Worm (Caenorhabditis elegans) whole organism, L4 larva: ENCODE results near the gene cah-1.

ENCODE experiments used
- F26F4.8 ChIP-seq: fragments of 200-800 bp; sonication (Bioruptor generic); conservative IDR thresholded peaks from 2 replicates; pipeline ENCODE4 v1.3.6; 2022; ENCODE audit warnings: missing genetic modification characterization, missing compliant biosample characterization
- F37D6.2 ChIP-seq: sonication (generic microtip); optimal IDR thresholded peaks from 2 replicates; lab custom pipeline; 2016; ENCODE audit warnings: mild to moderate bottlenecking, missing genetic modification characterization, missing compliant biosample characterization
- ZK337.2 ChIP-seq: fragments of 200-800 bp; sonication (Bioruptor generic); IDR thresholded peaks from 2 replicates; pipeline ENCODE4 v1.3.6; 2022; ENCODE audit warnings: missing genetic modification reagents, missing genetic modification characterization, missing compliant biosample characterization
- aha-1 ChIP-seq: fragments of 150-350 bp; peaks from one replicate; lab custom pipeline; 2014; ENCODE audit warnings: missing biosample characterization, missing genetic modification characterization
- aly-2 ChIP-seq: sonication (generic microtip); optimal IDR thresholded peaks from 2 replicates; lab custom pipeline; 2018; ENCODE audit warnings: missing biosample characterization, missing genetic modification characterization
- attf-4 ChIP-seq: sonication (generic microtip); optimal IDR thresholded peaks from 3 replicates; lab custom pipeline; 2017; ENCODE audit warnings: missing biosample characterization, missing genetic modification characterization
- ces-1 ChIP-seq: fragments of 150-350 bp; sonication (generic microtip); optimal IDR thresholded peaks from 4 replicates; lab custom pipeline; 2014; ENCODE audit warnings: missing biosample characterization, missing genetic modification reagents, missing genetic modification characterization
- cey-2 ChIP-seq: sonication (generic microtip); optimal IDR thresholded peaks from 3 replicates; lab custom pipeline; 2017; ENCODE audit warnings: missing genetic modification characterization, mild to moderate bottlenecking, missing compliant biosample characterization, antibody characterized with exemption, borderline replicate concordance; ENCODE audit not compliant: insufficient read depth
- daf-16 ChIP-seq, 3 experiments: sonication (generic microtip); optimal IDR thresholded peaks; 2 replicates each; lab custom pipeline; 2016 to 2017; ENCODE audit warnings: missing genetic modification characterization in 3 of 3, missing genetic modification reagents in 3 of 3, mild to moderate bottlenecking in 2 of 3, missing compliant biosample characterization in 2 of 3, missing biosample characterization in 1 of 3, moderate library complexity in 1 of 3
- dmd-8 ChIP-seq: fragments of 200-800 bp; sonication (Bioruptor generic); IDR thresholded peaks from 2 replicates; pipeline ENCODE4 v1.3.6; 2022; ENCODE audit warnings: missing genetic modification characterization, missing compliant biosample characterization
- dpl-1 ChIP-seq: fragments of 150-350 bp; optimal IDR thresholded peaks from 2 replicates; lab custom pipeline; 2014; ENCODE audit warnings: missing biosample characterization, missing genetic modification reagents, missing genetic modification characterization
- egl-27 ChIP-seq: sonication (generic microtip); optimal IDR thresholded peaks from 3 replicates; lab custom pipeline; 2017; ENCODE audit warnings: missing biosample characterization, missing genetic modification reagents, missing genetic modification characterization
- fos-1 ChIP-seq: fragments of 150-350 bp; optimal IDR thresholded peaks from 2 replicates; lab custom pipeline; 2014; ENCODE audit warnings: missing biosample characterization, missing genetic modification characterization
- gei-8 ChIP-seq: fragments of 200-800 bp; sonication (Bioruptor generic); optimal IDR thresholded peaks from 2 replicates; lab custom pipeline; 2018; ENCODE audit warnings: mild to moderate bottlenecking, missing genetic modification characterization, missing compliant biosample characterization
- hif-1 ChIP-seq, 2 experiments: sonication (generic microtip); optimal IDR thresholded peaks; 2 replicates each; lab custom pipeline; 2016 to 2017; ENCODE audit warnings: missing compliant biosample characterization in 2 of 2, missing genetic modification characterization in 2 of 2, missing genetic modification reagents in 2 of 2, missing genotype in 2 of 2, mild to moderate bottlenecking in 1 of 2
- hlh-11 ChIP-seq: fragments of 200-800 bp; sonication (Bioruptor generic); optimal IDR thresholded peaks from 2 replicates; lab custom pipeline; 2018; ENCODE audit warnings: mild to moderate bottlenecking, missing genetic modification characterization, missing compliant biosample characterization
- lin-38 ChIP-seq: fragments of 200-800 bp; sonication (Bioruptor generic); IDR thresholded peaks from 2 replicates; pipeline ENCODE4 v1.3.6; 2022; ENCODE audit warnings: missing genetic modification reagents, missing genetic modification characterization, missing compliant biosample characterization
- lir-3 ChIP-seq: sonication (generic microtip); optimal IDR thresholded peaks from 2 replicates; lab custom pipeline; 2016; ENCODE audit warnings: mild to moderate bottlenecking, missing genetic modification characterization, missing compliant biosample characterization
- lsy-2 ChIP-seq, 2 experiments: fragments of 150-350 bp in 1 of 2; sonication (generic microtip) in 1 of 2; optimal IDR thresholded peaks; 2 replicates each; lab custom pipeline; 2014 to 2017; ENCODE audit warnings: missing biosample characterization in 2 of 2, missing genetic modification characterization in 2 of 2
- mdl-1 ChIP-seq, 2 experiments: fragments of 150-350 bp in 1 of 2; sonication (generic microtip) in 1 of 2; optimal IDR thresholded peaks; 2 replicates each; lab custom pipeline; 2014 to 2017; ENCODE audit warnings: missing biosample characterization in 2 of 2, missing genetic modification characterization in 2 of 2
- mdt-29 ChIP-seq: fragments of 200-800 bp; sonication (Bioruptor generic); IDR thresholded peaks from 2 replicates; pipeline ENCODE4 v1.3.6; 2022; ENCODE audit warnings: missing genetic modification reagents, missing genetic modification characterization, missing compliant biosample characterization
- mep-1 ChIP-seq: fragments of 150-350 bp; sonication (generic microtip); optimal IDR thresholded peaks from 3 replicates; lab custom pipeline; 2014; ENCODE audit warnings: missing biosample characterization, missing genetic modification characterization
- mes-2 ChIP-seq: sonication (generic microtip); optimal IDR thresholded peaks from 2 replicates; lab custom pipeline; 2016; ENCODE audit warnings: missing genotype, mild to moderate bottlenecking, missing genetic modification characterization, missing compliant biosample characterization; ENCODE audit not compliant: poor library complexity, severe bottlenecking
- nhr-111 ChIP-seq: fragments of 200-800 bp; sonication (Bioruptor generic); optimal IDR thresholded peaks from 2 replicates; lab custom pipeline; 2018; ENCODE audit warnings: mild to moderate bottlenecking, missing genetic modification characterization, missing compliant biosample characterization
- nhr-28 ChIP-seq: fragments of 150-350 bp; optimal IDR thresholded peaks from 2 replicates; lab custom pipeline; 2014; ENCODE audit warnings: missing biosample characterization, missing genetic modification characterization
- nhr-41 ChIP-seq: fragments of 200-800 bp; sonication (Bioruptor generic); IDR thresholded peaks from 2 replicates; pipeline ENCODE4 v1.3.6; 2022; ENCODE audit warnings: missing genetic modification reagents, missing genetic modification characterization, missing compliant biosample characterization
- nhr-77 ChIP-seq: fragments of 150-350 bp; optimal IDR thresholded peaks from 2 replicates; lab custom pipeline; 2014; ENCODE audit warnings: missing biosample characterization, missing genetic modification characterization
- set-16 ChIP-seq: fragments of 200-800 bp; sonication (Bioruptor generic); IDR thresholded peaks from 2 replicates; pipeline ENCODE4 v1.3.6; 2022; ENCODE audit warnings: missing genetic modification reagents, missing genetic modification characterization, missing compliant biosample characterization
- spr-3 ChIP-seq: fragments of 200-800 bp; sonication (Bioruptor generic); optimal IDR thresholded peaks from 2 replicates; lab custom pipeline; 2018; ENCODE audit warnings: mild to moderate bottlenecking, missing genetic modification characterization, missing compliant biosample characterization
- tra-1 ChIP-seq: fragments of 200-800 bp; sonication (Bioruptor generic); IDR thresholded peaks from 2 replicates; pipeline ENCODE4 v1.3.6; 2022; ENCODE audit warnings: missing genetic modification reagents, missing genetic modification characterization, missing compliant biosample characterization
- unc-130 ChIP-seq: sonication (generic microtip); optimal IDR thresholded peaks from 2 replicates; lab custom pipeline; 2016; ENCODE audit warnings: missing genetic modification reagents, missing genetic modification characterization, missing compliant biosample characterization
- unc-62 ChIP-seq, 3 experiments: fragments of 150-350 bp in 1 of 3; sonication (generic microtip); optimal IDR thresholded peaks in 2 of 3; peaks in 1 of 3; 1 replicate in 1 of 3; 2 replicates in 2 of 3; lab custom pipeline; 2014 to 2017; ENCODE audit warnings: missing biosample characterization in 3 of 3, missing genetic modification characterization in 3 of 3, missing genetic modification reagents in 3 of 3, missing genotype in 1 of 3
- vab-7 ChIP-seq: fragments of 200-800 bp; sonication (Bioruptor generic); IDR thresholded peaks from 2 replicates; pipeline ENCODE4 v1.3.6; 2022; ENCODE audit warnings: missing genetic modification reagents, missing genetic modification characterization, missing compliant biosample characterization
- zfp-2 ChIP-seq: sonication (generic microtip); optimal IDR thresholded peaks from 2 replicates; lab custom pipeline; 2016; ENCODE audit warnings: mild to moderate bottlenecking, missing genetic modification characterization, missing compliant biosample characterization
- zfp-3 ChIP-seq: fragments of 200-800 bp; sonication (Bioruptor generic); conservative IDR thresholded peaks from 2 replicates; pipeline ENCODE4 v1.3.6; 2022; ENCODE audit warnings: missing genetic modification reagents, missing genetic modification characterization, missing compliant biosample characterization

Gene cah-1

DNA sequence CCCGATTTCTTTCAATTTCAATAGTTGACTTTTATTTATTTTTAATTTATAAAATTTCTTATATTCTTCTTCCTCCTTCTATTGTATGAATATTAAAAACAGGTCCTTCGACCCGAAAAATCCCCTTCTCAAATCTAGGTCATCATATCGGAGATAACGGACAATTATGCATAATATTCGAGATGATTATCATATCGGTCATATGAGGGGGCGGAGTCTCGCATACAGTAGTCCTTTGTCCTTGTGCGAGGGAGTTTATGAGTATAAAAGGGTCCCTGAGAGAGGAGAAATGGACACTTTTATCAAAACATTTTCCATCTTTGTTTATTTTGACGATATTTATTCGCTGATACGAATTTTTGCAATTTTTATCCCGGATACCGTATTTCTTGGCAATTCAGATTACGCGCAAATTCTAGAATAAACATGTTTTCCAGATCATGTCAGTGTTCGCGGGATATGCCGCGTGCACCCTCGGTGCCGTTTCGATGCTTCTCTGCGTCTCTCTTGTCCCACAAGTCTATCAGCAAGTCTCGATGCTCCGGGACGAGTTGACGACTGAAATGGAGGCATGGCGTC lies 21.6 kb upstream of the cah-1 start, which contains the start of gene dpy-17:
dpy-17 (plus strand) TSS at position 438 of the 579 bp plus-strand sequence.
- TF ChIP-seq mdt-29 (GFP tag; lab: Robert Waterston, UW): no peak
- no peak for TF ChIP-seq attf-4 (tag; lab: Kevin White, UChicago)
- TF ChIP-seq tra-1 (GFP tag; lab: Robert Waterston, UW): no peak
- no peak for TF ChIP-seq daf-16 (GFP tag; optimal IDR thresholded peaks at IDR 0.05; lab: Kevin White, UChicago)
- no peak for TF ChIP-seq daf-16 (tag; optimal IDR thresholded peaks at IDR 0.05; lab: Kevin White, UChicago)
- no peak for TF ChIP-seq aly-2
- no peak for TF ChIP-seq nhr-28 (tag; lab: Kevin White, UChicago)
- TF ChIP-seq cey-2 (tag; lab: Kevin White, UChicago): no peak
- TF ChIP-seq nhr-41 (GFP tag; lab: Robert Waterston, UW): no peak
- TF ChIP-seq mes-2 (tag; lab: Kevin White, UChicago): no peak
- TF ChIP-seq zfp-3: no peak
- TF ChIP-seq vab-7 (GFP tag; lab: Robert Waterston, UW): no peak
- TF ChIP-seq egl-27: no peak
- no peak for TF ChIP-seq fos-1 (tag; lab: Kevin White, UChicago)
- TF ChIP-seq mdl-1 (tag; optimal IDR thresholded peaks at IDR 0.05; lab: Kevin White, UChicago): no peak
- TF ChIP-seq nhr-111 (GFP tag; lab: Kevin White, UChicago): no peak
- no peak for TF ChIP-seq ces-1 (GFP tag; lab: Kevin White, UChicago)
- no peak for TF ChIP-seq ZK337.2 (GFP tag; lab: Robert Waterston, UW)
- TF ChIP-seq spr-3 (GFP tag; lab: Kevin White, UChicago): no peak
- no peak for TF ChIP-seq F37D6.2

DNA sequence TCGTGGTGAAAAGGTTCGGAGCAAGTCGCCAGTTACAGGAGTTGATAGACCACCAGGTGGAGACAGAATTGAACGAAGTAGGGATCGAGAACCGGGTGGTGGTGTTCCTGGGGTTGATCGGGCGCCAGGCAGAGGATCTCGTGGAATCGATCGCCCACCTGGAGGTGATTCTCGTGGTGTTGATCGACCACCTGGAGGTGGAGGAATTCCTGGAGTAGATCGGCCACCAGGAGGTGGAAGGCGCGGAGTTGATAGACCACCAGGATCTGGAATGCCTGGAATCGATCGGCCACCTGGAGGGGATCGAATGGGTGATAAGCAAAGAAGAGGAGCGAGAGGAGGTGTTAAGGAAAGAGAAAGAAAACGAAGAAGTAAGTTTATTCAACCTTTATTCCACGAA lies 20.1 kb upstream of the cah-1 start:
- TF ChIP-seq set-16 (GFP tag; lab: Robert Waterston, UW): peak; percentile 87
- TF ChIP-seq F26F4.8 (GFP tag; lab: Robert Waterston, UW): no peak
- 0 out of 2 replicates have a peak, but pooled peaks have one; percentile 45 for TF ChIP-seq dmd-8 (GFP tag; lab: Robert Waterston, UW)

DNA sequence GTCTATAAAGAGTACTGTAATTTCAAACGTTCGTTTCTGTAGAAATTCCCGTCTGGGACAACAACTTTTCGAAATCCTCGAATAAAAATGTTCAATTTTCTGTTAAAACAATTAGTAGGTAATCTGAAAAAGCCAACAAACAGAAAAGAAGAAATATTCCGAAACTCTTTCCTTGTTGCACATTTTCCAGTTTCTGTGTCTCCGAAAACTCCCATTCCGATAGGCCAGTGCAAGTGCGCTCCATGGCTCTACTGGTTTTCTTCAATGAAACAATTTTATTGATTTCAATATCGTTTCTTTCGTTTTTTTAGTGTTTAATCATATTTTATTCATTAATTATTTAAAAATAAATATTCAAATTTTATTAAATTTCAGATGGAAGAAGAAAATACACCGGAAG lies 17.2 kb upstream of the cah-1 start, which contains the start of gene F54D8.6:
F54D8.6 (plus strand) TSS at position 370 of the 400 bp plus-strand sequence.
- TF ChIP-seq aha-1 (peak; percentile 40), dpl-1 (GFP tag; lab: Kevin White, UChicago) (peak; percentile 40), lsy-2 (tag; optimal IDR thresholded peaks at IDR 0.05; lab: Kevin White, UChicago) (peak in 1 of 2 experiments; percentile 63), gei-8 (no peak), hlh-11 (tag; lab: Kevin White, UChicago) (peak; percentile 5), nhr-28 (tag; lab: Kevin White, UChicago) (peak; percentile 18), daf-16 (GFP tag; optimal IDR thresholded peaks at IDR 0.05; lab: Kevin White, UChicago) (no peak), daf-16 (tag; optimal IDR thresholded peaks at IDR 0.05; lab: Kevin White, UChicago) (peak; percentile 4), lir-3 (no peak), unc-130 (GFP tag; lab: Kevin White, UChicago) (peak; percentile 10), unc-62 (GFP tag; optimal IDR thresholded peaks at IDR 0.05 in 1 of 2; lab: Kevin White, UChicago) (peak in 1 of 2 experiments; percentile 60), unc-62 (tag; optimal IDR thresholded peaks at IDR 0.05; lab: Kevin White, UChicago) (no peak), mep-1 (tag; lab: Kevin White, UChicago) (peak; percentile 35), zfp-2 (tag; lab: Kevin White, UChicago) (no peak), nhr-77 (tag; lab: Kevin White, UChicago) (peak; percentile 21), hif-1 (tag; optimal IDR thresholded peaks at IDR 0.05; lab: Kevin White, UChicago) (peak in 1 of 2 experiments; percentile 4), mes-2 (tag; lab: Kevin White, UChicago) (peak; percentile 93), lin-38 (peak; percentile 91)
